Worm (Caenorhabditis elegans) whole organism, L4/young adult: Measurements from ENCODE around the gene F08C6.18.

Experiments
- W03F9.2 ChIP-seq: fragments of 150-350 bp; optimal IDR thresholded peaks from 2 replicates; lab custom pipeline; 2014; ENCODE audit warnings: missing biosample characterization, missing genetic modification characterization
- dao-5 ChIP-seq: sonication (generic microtip); optimal IDR thresholded peaks from 2 replicates; lab custom pipeline; 2016; ENCODE audit warnings: missing genotype, missing genetic modification characterization, moderate library complexity, missing compliant biosample characterization
- him-1 ChIP-seq: sonication (generic microtip); optimal IDR thresholded peaks from 2 replicates; lab custom pipeline; 2016; ENCODE audit warnings: missing genotype, missing genetic modification reagents, missing genetic modification characterization, missing compliant biosample characterization

DNA sequence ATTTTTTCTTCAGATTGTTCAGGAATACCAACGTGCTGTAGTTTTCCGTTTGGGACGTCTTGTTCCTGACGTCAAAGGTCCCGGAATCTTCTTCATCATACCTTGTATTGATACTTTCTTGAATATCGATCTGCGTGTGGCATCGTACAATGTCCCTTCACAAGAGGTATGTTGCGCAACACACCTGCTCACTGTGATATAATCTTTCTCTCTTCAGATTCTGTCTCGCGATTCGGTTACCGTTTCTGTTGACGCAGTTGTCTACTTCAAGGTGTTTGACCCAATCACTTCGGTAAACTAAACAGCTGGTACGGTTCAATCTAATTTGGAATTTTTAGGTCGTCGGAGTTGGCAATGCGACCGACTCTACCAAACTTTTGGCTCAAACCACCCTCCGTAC is 10.0 kb downstream of the F08C6.18 start:
- TF ChIP-seq him-1 (no peak), dao-5 (tag; lab: Kevin White, UChicago) (no peak), W03F9.2 (tag; lab: Kevin White, UChicago) (no peak)
